Worm (Caenorhabditis elegans) whole organism, L1 larva: ENCODE results near the gene srx-58.

Experiments
- ets-5 ChIP-seq: fragments of 200-800 bp; sonication (Bioruptor generic); IDR thresholded peaks from 2 replicates; pipeline ENCODE4 v1.3.6; 2022; ENCODE audit warnings: missing genetic modification characterization, missing compliant biosample characterization
- pqm-1 ChIP-seq: sonication (generic microtip); optimal IDR thresholded peaks from 3 replicates; lab custom pipeline; 2017; ENCODE audit warnings: missing biosample characterization, missing genetic modification characterization

DNA sequence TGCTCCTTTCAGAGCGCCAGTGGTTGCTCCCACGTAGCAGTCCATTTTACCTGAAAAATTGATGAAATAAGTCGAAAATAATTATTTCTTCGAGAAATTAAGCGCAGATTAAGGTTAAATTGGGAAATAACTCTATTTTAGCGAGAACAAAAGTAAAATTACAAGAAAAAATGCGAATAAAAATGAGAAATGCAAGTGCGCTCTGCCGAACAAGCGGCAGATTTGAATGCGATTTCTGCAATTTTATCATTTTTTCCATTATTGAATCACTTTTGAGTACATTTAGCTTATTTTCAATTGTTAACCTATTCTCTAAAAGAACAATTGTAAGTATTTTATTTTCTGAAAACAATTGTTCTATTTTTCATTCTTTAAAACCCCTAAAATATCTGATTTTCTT lies 42.4 kb downstream of the srx-58 start, which contains the start of gene T06E6.1:
- TF ChIP-seq ets-5 (GFP tag; lab: Robert Waterston, UW) (no peak), pqm-1 (tag; lab: Kevin White, UChicago) (no peak)
